Worm (Caenorhabditis elegans) whole organism, midembryonic: Measurements from ENCODE around the gene R04A9.1.

Experiments used
- T22C8.4 ChIP-seq: fragments of 200-800 bp; sonication (Bioruptor generic); IDR thresholded peaks from 2 replicates; pipeline ENCODE4 v1.3.6; 2022; ENCODE audit warnings: missing genetic modification characterization, missing compliant biosample characterization
- cog-1 ChIP-seq: sonication (generic microtip); optimal IDR thresholded peaks from 2 replicates; lab custom pipeline; 2016; ENCODE audit warnings: missing genetic modification characterization, missing compliant biosample characterization
- flt-1 ChIP-seq: fragments of 200-800 bp; sonication (Bioruptor generic); IDR thresholded peaks from 2 replicates; pipeline ENCODE4 v1.3.6; 2022; ENCODE audit warnings: missing genetic modification characterization, missing compliant biosample characterization
- klf-2 ChIP-seq: fragments of 200-800 bp; sonication (Bioruptor generic); conservative IDR thresholded peaks from 2 replicates; pipeline ENCODE4 v1.3.6; 2022; ENCODE audit warnings: missing genetic modification reagents, missing genetic modification characterization, missing compliant biosample characterization
- med-1 ChIP-seq: sonication (generic microtip); optimal IDR thresholded peaks from 2 replicates; lab custom pipeline; 2017; ENCODE audit warnings: missing genetic modification characterization, mild to moderate bottlenecking, missing compliant biosample characterization, antibody characterized with exemption, missing genetic modification reagents; ENCODE audit not compliant: insufficient read depth
- ref-1 ChIP-seq: fragments of 200-800 bp; sonication (Bioruptor generic); conservative IDR thresholded peaks from 2 replicates; pipeline ENCODE4 v1.3.6; 2022; ENCODE audit warnings: missing genetic modification reagents, missing genetic modification characterization, missing compliant biosample characterization
- tab-1 ChIP-seq: fragments of 200-800 bp; sonication (Bioruptor generic); IDR thresholded peaks from 2 replicates; pipeline ENCODE4 v1.3.6; 2022; ENCODE audit warnings: missing genetic modification characterization, missing compliant biosample characterization
- ztf-23 ChIP-seq: fragments of 200-800 bp; sonication (Bioruptor generic); IDR thresholded peaks from 2 replicates; pipeline ENCODE4 v1.3.6; 2022; ENCODE audit warnings: missing genetic modification reagents, missing genetic modification characterization, missing compliant biosample characterization
- ztf-29 ChIP-seq: fragments of 200-800 bp; sonication (Bioruptor generic); IDR thresholded peaks from 2 replicates; pipeline ENCODE4 v1.3.6; 2022; ENCODE audit warnings: missing genetic modification reagents, missing genetic modification characterization, missing compliant biosample characterization

The R04A9.1 gene

DNA sequence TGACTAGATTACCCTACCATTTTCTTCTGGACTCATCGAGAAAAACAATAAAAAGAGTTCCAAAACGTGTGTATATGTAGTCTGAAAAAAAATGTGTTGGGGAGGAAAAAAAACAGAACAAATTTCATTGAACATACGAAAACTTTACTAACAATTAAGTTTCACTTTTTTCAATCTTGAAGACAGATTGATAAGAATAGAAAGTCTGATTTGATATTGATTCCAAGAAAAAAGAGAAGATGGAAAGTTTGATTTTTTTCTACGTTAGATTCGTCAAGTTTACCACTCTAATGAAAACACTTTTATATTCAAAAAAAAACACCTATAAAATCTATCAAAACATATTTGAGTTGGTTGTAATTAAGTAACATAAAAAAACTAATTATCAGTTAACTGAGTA is 14.2 kb upstream of the R04A9.1 start, which contains the start of gene R04A9.9:
TSS of gene R04A9.9 (minus strand) at position 101 of the 400 bp plus-strand sequence.
- TF ChIP-seq T22C8.4 (GFP tag; lab: Robert Waterston, UW), result no peak
- no peak for TF ChIP-seq flt-1 (GFP tag; lab: Robert Waterston, UW)
- TF ChIP-seq ztf-29 (GFP tag; lab: Robert Waterston, UW), result no peak
- TF ChIP-seq cog-1 (tag; lab: Kevin White, UChicago), result no peak
- no peak for TF ChIP-seq klf-2 (GFP tag; lab: Robert Waterston, UW)

DNA sequence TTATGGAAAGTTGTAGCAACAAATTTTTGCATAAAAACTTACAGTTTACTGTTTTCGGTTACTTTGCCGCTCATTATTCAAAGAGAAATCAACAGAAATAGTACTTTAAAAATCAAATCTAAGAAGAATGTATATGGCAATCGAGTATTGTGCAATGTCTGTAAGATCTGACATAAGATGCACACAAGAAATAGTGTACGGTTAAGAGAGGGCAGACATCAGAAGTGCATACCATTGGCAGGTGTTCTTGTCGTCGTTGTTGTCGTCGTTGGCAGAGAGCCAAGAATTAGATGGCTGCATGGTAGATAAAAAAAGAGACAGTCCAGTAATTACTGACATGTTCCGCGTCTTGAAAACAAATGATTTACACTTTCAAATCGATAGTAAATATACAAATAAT is 10.0 kb upstream of the R04A9.1 start, which contains the start of gene R04A9.7:
TSS of gene R04A9.7 (minus strand) at position 184 of the 400 bp plus-strand sequence.
- no peak for TF ChIP-seq ztf-29 (GFP tag; lab: Robert Waterston, UW)
- TF ChIP-seq tab-1 (GFP tag; lab: Robert Waterston, UW), result no peak
- TF ChIP-seq med-1 (GFP tag; lab: Kevin White, UChicago), result no peak
- TF ChIP-seq ztf-23, result no peak
- no peak for TF ChIP-seq cog-1 (tag; lab: Kevin White, UChicago)
- TF ChIP-seq klf-2 (GFP tag; lab: Robert Waterston, UW), result no peak
- TF ChIP-seq flt-1 (GFP tag; lab: Robert Waterston, UW), result no peak
- no peak for TF ChIP-seq T22C8.4 (GFP tag; lab: Robert Waterston, UW)
- TF ChIP-seq ref-1 (GFP tag; lab: Robert Waterston, UW), result no peak

DNA sequence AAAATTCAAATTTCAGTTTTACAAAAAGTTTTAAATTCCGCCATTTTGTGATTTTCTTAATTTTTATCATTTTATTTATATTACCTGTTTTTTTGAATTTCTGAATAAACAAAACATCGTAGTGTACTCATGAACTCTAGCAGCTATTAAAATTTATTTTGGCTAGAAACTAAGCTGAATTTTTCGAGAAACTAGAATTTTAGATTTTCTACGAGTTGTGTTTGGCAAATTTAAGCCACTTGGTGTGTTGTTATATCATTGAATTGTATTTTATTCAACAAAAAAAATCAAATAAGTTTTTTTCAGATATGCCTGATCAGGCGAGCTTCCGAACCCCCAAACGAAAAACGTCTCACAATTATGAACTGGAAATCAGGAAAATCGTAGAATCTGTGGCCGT is 7.4 kb upstream of the R04A9.1 start, which contains the start of gene R04A9.6:
TSS of gene R04A9.6 (plus strand) at position 301 of the 400 bp plus-strand sequence.
- TF ChIP-seq ztf-29 (GFP tag; lab: Robert Waterston, UW) (no peak), ztf-23 (no peak), flt-1 (GFP tag; lab: Robert Waterston, UW) (no peak), cog-1 (tag; lab: Kevin White, UChicago) (no peak), tab-1 (GFP tag; lab: Robert Waterston, UW) (no peak), klf-2 (GFP tag; lab: Robert Waterston, UW) (no peak), ref-1 (GFP tag; lab: Robert Waterston, UW) (no peak), med-1 (GFP tag; lab: Kevin White, UChicago) (no peak), T22C8.4 (GFP tag; lab: Robert Waterston, UW) (no peak)

DNA sequence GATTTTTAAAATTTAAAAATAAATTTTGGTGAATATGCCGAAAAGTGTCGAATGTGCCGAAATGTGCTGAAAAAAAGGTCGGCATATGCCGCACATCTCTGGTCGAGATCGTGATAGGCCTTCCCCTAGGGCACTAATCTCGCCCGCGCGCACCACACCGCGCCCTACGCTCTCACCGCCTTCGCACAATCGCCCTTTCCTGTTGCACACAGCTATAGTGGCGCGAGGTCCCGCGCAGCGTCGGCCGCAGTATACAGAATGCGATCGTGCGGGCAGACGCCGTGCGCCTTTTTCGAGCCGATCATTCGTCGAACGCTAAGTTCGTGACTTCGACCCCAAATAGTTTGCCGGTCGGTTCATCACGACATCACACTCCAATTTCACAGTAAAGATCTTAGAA is 5.2 kb upstream of the R04A9.1 start:
- TF ChIP-seq cog-1 (tag; lab: Kevin White, UChicago), result no peak
- no peak for TF ChIP-seq T22C8.4 (GFP tag; lab: Robert Waterston, UW)
- no peak for TF ChIP-seq med-1 (GFP tag; lab: Kevin White, UChicago)
- no peak for TF ChIP-seq ztf-23
- no peak for TF ChIP-seq ref-1 (GFP tag; lab: Robert Waterston, UW)
- no peak for TF ChIP-seq klf-2 (GFP tag; lab: Robert Waterston, UW)
- no peak for TF ChIP-seq tab-1 (GFP tag; lab: Robert Waterston, UW)
- TF ChIP-seq ztf-29 (GFP tag; lab: Robert Waterston, UW), result no peak
- TF ChIP-seq flt-1 (GFP tag; lab: Robert Waterston, UW), result no peak

DNA sequence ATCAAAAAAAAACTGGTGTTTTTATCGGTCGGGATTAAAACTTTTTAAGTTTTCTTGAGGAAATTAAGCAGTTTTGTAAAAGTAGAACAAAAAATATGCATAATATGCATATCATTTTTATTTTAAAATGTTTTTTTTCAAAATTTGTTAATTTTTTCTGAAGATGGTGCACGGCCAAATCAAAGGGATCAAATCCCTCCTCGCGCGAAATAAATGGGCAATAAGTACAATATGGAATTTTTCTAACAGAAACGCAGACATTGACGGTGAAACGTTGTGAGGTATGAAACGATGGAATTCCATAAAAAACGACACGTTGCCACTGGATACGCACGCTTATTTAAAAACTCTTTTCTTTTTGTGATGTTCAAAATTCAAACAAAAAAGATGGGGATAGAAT is 1.7 kb upstream of the R04A9.1 start:
- TF ChIP-seq ref-1 (GFP tag; lab: Robert Waterston, UW), result no peak
- TF ChIP-seq ztf-29 (GFP tag; lab: Robert Waterston, UW), result no peak
- no peak for TF ChIP-seq ztf-23
- TF ChIP-seq med-1 (GFP tag; lab: Kevin White, UChicago), result no peak

DNA sequence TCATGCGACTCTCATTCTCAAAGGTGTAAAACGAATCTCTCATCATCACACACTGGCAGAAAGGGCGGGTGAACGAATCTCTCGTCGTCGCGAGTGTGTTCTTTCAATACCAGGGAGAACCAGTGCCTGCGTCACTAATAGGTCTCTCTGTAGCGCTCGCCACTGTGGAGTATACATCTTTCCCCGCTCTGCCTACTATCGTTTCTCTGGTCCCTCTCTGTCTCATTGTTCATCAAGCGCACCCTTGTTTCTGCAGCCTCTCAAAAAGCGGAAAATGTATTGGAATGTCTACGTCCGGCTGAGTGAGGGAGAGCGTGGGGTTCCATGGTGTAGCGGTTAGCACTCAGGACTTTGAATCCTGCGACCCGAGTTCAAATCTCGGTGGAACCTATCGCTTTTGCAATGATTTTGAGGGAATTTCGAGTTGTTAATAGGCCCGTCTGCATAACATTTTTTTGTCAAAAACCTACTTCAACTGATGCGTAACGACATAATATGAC is 5.4 kb downstream of the R04A9.1 start:
- peak; percentile 86 for TF ChIP-seq ref-1 (GFP tag; lab: Robert Waterston, UW)
- peak; percentile 96 for TF ChIP-seq flt-1 (GFP tag; lab: Robert Waterston, UW)
- TF ChIP-seq ztf-29 (GFP tag; lab: Robert Waterston, UW), result peak; percentile 89
- TF ChIP-seq ztf-23, result peak; percentile 95
- TF ChIP-seq med-1 (GFP tag; lab: Kevin White, UChicago), result peak; percentile 80
- TF ChIP-seq klf-2 (GFP tag; lab: Robert Waterston, UW), result peak; percentile 94
- TF ChIP-seq cog-1 (tag; lab: Kevin White, UChicago), result peak; percentile 94
- peak; percentile 82 for TF ChIP-seq T22C8.4 (GFP tag; lab: Robert Waterston, UW)
- TF ChIP-seq tab-1 (GFP tag; lab: Robert Waterston, UW), result peak; percentile 86

DNA sequence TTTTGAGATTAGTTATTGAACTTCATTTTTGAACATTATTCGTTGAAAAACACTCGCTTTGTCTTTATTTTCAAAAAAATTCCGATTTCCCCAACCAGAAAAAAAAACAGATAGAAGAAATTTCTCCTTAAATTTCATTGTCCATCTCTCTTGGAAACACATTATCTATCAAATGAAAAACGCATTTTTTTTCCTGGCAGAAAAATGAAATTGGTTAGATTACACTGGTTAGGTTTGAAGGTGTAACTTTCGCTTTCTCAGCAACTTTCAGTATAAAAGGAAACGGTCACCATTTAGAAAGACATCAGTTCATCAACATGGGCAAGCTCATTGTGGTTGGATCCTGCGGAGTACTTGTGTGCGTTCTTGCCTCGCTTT is 16.7 kb downstream of the R04A9.1 start, which contains the start of gene col-19:
TSS of gene col-19 (plus strand) at position 301 of the 378 bp plus-strand sequence.
- TF ChIP-seq med-1 (GFP tag; lab: Kevin White, UChicago) (no peak), cog-1 (tag; lab: Kevin White, UChicago) (no peak), klf-2 (GFP tag; lab: Robert Waterston, UW) (no peak), ztf-29 (GFP tag; lab: Robert Waterston, UW) (no peak), tab-1 (GFP tag; lab: Robert Waterston, UW) (no peak), ztf-23 (no peak), ref-1 (GFP tag; lab: Robert Waterston, UW) (no peak)

DNA sequence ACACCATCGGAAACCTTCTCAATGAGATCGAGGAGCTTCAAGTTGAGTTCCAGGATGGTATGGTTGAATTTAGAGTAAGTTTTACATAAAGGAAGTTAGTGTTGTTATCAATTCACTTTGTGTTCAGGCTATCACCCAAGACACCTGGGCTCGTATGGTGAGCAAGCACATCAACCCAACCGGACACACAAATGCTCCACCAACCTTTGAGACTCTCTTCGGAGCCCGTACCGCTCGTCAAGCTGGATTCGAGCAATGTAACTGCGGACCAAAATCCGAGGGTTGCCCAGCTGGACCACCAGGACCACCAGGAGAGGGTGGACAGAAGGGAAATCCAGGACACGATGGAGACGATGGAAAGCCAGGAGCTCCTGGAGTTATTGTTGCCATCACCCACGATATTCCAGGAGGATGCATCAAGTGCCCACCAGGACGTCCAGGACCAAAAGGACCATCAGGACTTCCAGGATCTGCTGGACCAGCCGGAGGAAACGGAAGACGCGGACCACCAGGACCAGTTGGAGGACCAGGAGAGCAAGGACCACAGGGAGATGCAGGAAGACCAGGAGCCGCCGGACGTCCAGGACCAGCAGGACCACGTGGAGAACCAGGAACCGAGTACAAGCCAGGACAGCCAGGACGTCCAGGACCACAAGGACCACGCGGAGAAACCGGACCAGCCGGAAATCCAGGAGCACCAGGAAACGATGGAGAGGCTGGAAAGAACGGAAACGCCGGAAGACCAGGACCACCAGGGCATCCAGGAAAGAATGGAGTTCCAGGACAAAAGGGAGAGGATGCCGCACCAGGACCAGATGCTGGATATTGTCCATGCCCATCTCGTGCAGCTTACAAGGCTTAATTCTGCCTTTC is 17.3 kb downstream of the R04A9.1 start:
- TF ChIP-seq tab-1 (GFP tag; lab: Robert Waterston, UW), result no peak
- TF ChIP-seq ztf-23, result no peak
- TF ChIP-seq ztf-29 (GFP tag; lab: Robert Waterston, UW), result no peak
- TF ChIP-seq med-1 (GFP tag; lab: Kevin White, UChicago), result no peak
- TF ChIP-seq ref-1 (GFP tag; lab: Robert Waterston, UW), result no peak
- no peak for TF ChIP-seq T22C8.4 (GFP tag; lab: Robert Waterston, UW)
- no peak for TF ChIP-seq klf-2 (GFP tag; lab: Robert Waterston, UW)
- TF ChIP-seq flt-1 (GFP tag; lab: Robert Waterston, UW), result no peak
- TF ChIP-seq cog-1 (tag; lab: Kevin White, UChicago), result no peak
